Fruit fly (Drosophila melanogaster): ENCODE results near the gene Hmx.
A peak's percentile ranks its signal among the peaks of the same experiment; 100 is the strongest.

dm6 chr3R:17615076-17615475 lies 56.3 kb downstream of the Hmx start:
- TF ChIP-seq CTCF (optimal IDR thresholded peaks at IDR 0.05) = peak; percentile 63 to 64
- no peak for TF ChIP-seq CG8478 (optimal IDR thresholded peaks at IDR 0.05)

All from S2 (cell line).